Fruit fly (Drosophila melanogaster) whole organism, embryonic: Measurements from ENCODE around the gene Charon.

Experiments
- Asciz ChIP-seq: fragments of 200-800 bp; sonication (Bioruptor generic); optimal IDR thresholded peaks from 2 replicates; lab custom pipeline; 2017; ENCODE audit warnings: missing biosample characterization, mild to moderate bottlenecking, missing genetic modification characterization, missing genetic modification reagents
- C15 ChIP-seq: fragments of 200-800 bp; sonication (Bioruptor generic); IDR thresholded peaks from 3 replicates; pipeline ENCODE4 v1.3.6; 2022; ENCODE audit warnings: missing biosample characterization, missing genetic modification characterization
- CG10959 ChIP-seq: fragments of 200-800 bp; sonication (Bioruptor generic); IDR thresholded peaks from 2 replicates; pipeline ENCODE4 v1.3.6; 2022; ENCODE audit warnings: missing biosample characterization, missing genetic modification characterization
- CG14965 ChIP-seq: fragments of 200-800 bp; sonication (Bioruptor generic); optimal IDR thresholded peaks from 2 replicates; lab custom pipeline; 2016; ENCODE audit warnings: missing biosample characterization, missing genetic modification characterization, borderline replicate concordance
- CG15479 ChIP-seq: fragments of 200-800 bp; sonication (Bioruptor generic); optimal IDR thresholded peaks from 3 replicates; lab custom pipeline; 2019; ENCODE audit warnings: missing biosample characterization, mild to moderate bottlenecking, missing genetic modification characterization, moderate library complexity
- CG16779 ChIP-seq: fragments of 200-800 bp; sonication (Bioruptor generic); IDR thresholded peaks from 2 replicates; pipeline ENCODE4 v1.3.6; 2022; ENCODE audit warnings: missing biosample characterization, missing genetic modification characterization
- CG16813 ChIP-seq: fragments of 200-800 bp; sonication (Bioruptor generic); IDR thresholded peaks from 3 replicates; pipeline ENCODE4 v1.3.6; 2022; ENCODE audit warnings: missing biosample characterization, missing genetic modification characterization; ENCODE audit not compliant: partially characterized antibody
- CG17328 ChIP-seq: fragments of 200-800 bp; sonication (Bioruptor generic); IDR thresholded peaks from 2 replicates; pipeline ENCODE4 v1.3.6; 2022; ENCODE audit warnings: missing biosample characterization, missing genetic modification characterization
- CG18262 ChIP-seq: fragments of 200-800 bp; optimal IDR thresholded peaks from 3 replicates; lab custom pipeline; 2019; ENCODE audit warnings: missing biosample characterization, mild to moderate bottlenecking, missing genetic modification characterization, moderate library complexity
- CG18599 ChIP-seq: fragments of 200-800 bp; sonication (Bioruptor generic); optimal IDR thresholded peaks from 3 replicates; lab custom pipeline; 2017; ENCODE audit warnings: missing biosample characterization, missing genetic modification characterization, mild to moderate bottlenecking, moderate library complexity, missing genetic modification reagents
- CG18619 ChIP-seq: fragments of 200-800 bp; sonication (Bioruptor generic); optimal IDR thresholded peaks from 3 replicates; lab custom pipeline; 2017; ENCODE audit warnings: missing biosample characterization, mild to moderate bottlenecking, missing genetic modification characterization
- CG18764 ChIP-seq: fragments of 200-800 bp; sonication (Bioruptor generic); optimal IDR thresholded peaks from 3 replicates; lab custom pipeline; 2016; ENCODE audit warnings: missing biosample characterization, missing genetic modification characterization
- CG2129 ChIP-seq: fragments of 200-800 bp; sonication (Bioruptor generic); IDR thresholded peaks from 2 replicates; pipeline ENCODE4 v1.3.6; 2022; ENCODE audit warnings: missing biosample characterization, missing genetic modification characterization; ENCODE audit not compliant: partially characterized antibody
- CG31365 ChIP-seq: fragments of 200-800 bp; sonication (Bioruptor generic); optimal IDR thresholded peaks from 2 replicates; lab custom pipeline; 2018; ENCODE audit warnings: missing biosample characterization, mild to moderate bottlenecking, missing genetic modification characterization
- CG34224 ChIP-seq: fragments of 200-800 bp; sonication (Bioruptor generic); IDR thresholded peaks from 3 replicates; pipeline ENCODE4 v1.3.6; 2022; ENCODE audit warnings: missing biosample characterization, missing genetic modification characterization; ENCODE audit not compliant: partially characterized antibody
- CG4820 ChIP-seq: fragments of 200-800 bp; sonication (Bioruptor generic); optimal IDR thresholded peaks from 3 replicates; lab custom pipeline; 2016; ENCODE audit warnings: missing biosample characterization, missing genetic modification characterization
- CG6175 ChIP-seq: fragments of 200-800 bp; sonication (Bioruptor generic); IDR thresholded peaks from 3 replicates; pipeline ENCODE4 v1.3.6; 2022; ENCODE audit warnings: missing biosample characterization, missing genetic modification characterization
- CG7271 ChIP-seq: fragments of 200-800 bp; sonication (Bioruptor generic); optimal IDR thresholded peaks from 2 replicates; lab custom pipeline; 2018; ENCODE audit warnings: missing biosample characterization, mild to moderate bottlenecking, missing genetic modification characterization, moderate library complexity
- CG7745 ChIP-seq: fragments of 200-800 bp; sonication (Bioruptor generic); optimal IDR thresholded peaks from 2 replicates; lab custom pipeline; 2018; ENCODE audit warnings: missing biosample characterization, mild to moderate bottlenecking, missing genetic modification characterization, moderate library complexity
- CG8089 ChIP-seq: fragments of 200-800 bp; sonication (Bioruptor generic); optimal IDR thresholded peaks from 3 replicates; lab custom pipeline; 2016; ENCODE audit warnings: missing biosample characterization, missing genetic modification characterization
- CG8359 ChIP-seq: fragments of 200-800 bp; sonication (Bioruptor generic); optimal IDR thresholded peaks from 2 replicates; lab custom pipeline; 2017; ENCODE audit warnings: missing biosample characterization, mild to moderate bottlenecking, missing genetic modification characterization, borderline replicate concordance
- CG9437 ChIP-seq: fragments of 200-800 bp; sonication (Bioruptor generic); optimal IDR thresholded peaks from 2 replicates; lab custom pipeline; 2018; ENCODE audit warnings: missing biosample characterization, mild to moderate bottlenecking, missing genetic modification characterization
- CG9817 ChIP-seq: fragments of 200-800 bp; sonication (Bioruptor generic); optimal IDR thresholded peaks from 2 replicates; lab custom pipeline; 2018; ENCODE audit warnings: missing biosample characterization, mild to moderate bottlenecking, missing genetic modification characterization, moderate library complexity
- CHES-1-like ChIP-seq: fragments of 200-800 bp; sonication (Bioruptor generic); optimal IDR thresholded peaks from 2 replicates; lab custom pipeline; 2016; ENCODE audit warnings: missing biosample characterization, missing genetic modification characterization
- Dbx ChIP-seq: fragments of 200-800 bp; sonication (Bioruptor generic); IDR thresholded peaks from 3 replicates; pipeline ENCODE4 v1.3.6; 2022; ENCODE audit warnings: missing biosample characterization, missing genetic modification characterization
- E2f2 ChIP-seq: fragments of 200-800 bp; sonication (Bioruptor generic); IDR thresholded peaks from 2 replicates; pipeline ENCODE4 v1.3.6; 2022; ENCODE audit warnings: missing biosample characterization, missing genetic modification characterization
- H2.0 ChIP-seq: fragments of 200-800 bp; sonication (Bioruptor generic); IDR thresholded peaks from 2 replicates; pipeline ENCODE4 v1.3.6; 2022; ENCODE audit warnings: missing biosample characterization, missing genetic modification characterization
- HHEX ChIP-seq: fragments of 200-800 bp; sonication (Bioruptor generic); optimal IDR thresholded peaks from 3 replicates; lab custom pipeline; 2017; ENCODE audit warnings: missing biosample characterization, mild to moderate bottlenecking, missing genetic modification characterization, missing genetic modification reagents
- HmgD ChIP-seq: fragments of 200-800 bp; sonication (Bioruptor generic); optimal IDR thresholded peaks from 3 replicates; lab custom pipeline; 2016; ENCODE audit warnings: missing biosample characterization, missing genetic modification characterization
- NK7.1 ChIP-seq: fragments of 200-800 bp; sonication (Bioruptor generic); optimal IDR thresholded peaks from 3 replicates; lab custom pipeline; 2016; ENCODE audit warnings: missing biosample characterization, missing genetic modification characterization
- Nf-YA ChIP-seq: fragments of 200-800 bp; sonication (Bioruptor generic); IDR thresholded peaks from 2 replicates; pipeline ENCODE4 v1.3.6; 2022; ENCODE audit warnings: missing biosample characterization, missing genetic modification characterization
- Ptx1 ChIP-seq: fragments of 200-800 bp; sonication (Bioruptor generic); IDR thresholded peaks from 2 replicates; pipeline ENCODE4 v1.3.6; 2022; ENCODE audit warnings: missing biosample characterization, missing genetic modification characterization
- Rx ChIP-seq: fragments of 200-800 bp; sonication (Bioruptor generic); IDR thresholded peaks from 2 replicates; pipeline ENCODE4 v1.3.6; 2022; ENCODE audit warnings: missing biosample characterization, missing genetic modification characterization
- Xrp1 ChIP-seq: fragments of 200-800 bp; sonication (Bioruptor generic); IDR thresholded peaks from 2 replicates; pipeline ENCODE4 v1.3.6; 2022; ENCODE audit warnings: missing biosample characterization, missing genetic modification characterization
- ab ChIP-seq: fragments of 200-800 bp; sonication (Bioruptor generic); optimal IDR thresholded peaks from 2 replicates; lab custom pipeline; 2016; ENCODE audit warnings: missing biosample characterization, missing genetic modification characterization
- aop ChIP-seq: fragments of 200-800 bp; sonication (Bioruptor generic); IDR thresholded peaks from 2 replicates; pipeline ENCODE4 v1.3.6; 2022; ENCODE audit warnings: missing biosample characterization, missing genetic modification characterization
- br ChIP-seq: fragments of >200 bp; optimal IDR thresholded peaks from 2 replicates; lab custom pipeline; 2017
- cad ChIP-seq: fragments of >200 bp; optimal IDR thresholded peaks from 2 replicates; lab custom pipeline; 2017; ENCODE audit warnings: missing biosample characterization, missing genetic modification characterization
- da ChIP-seq: fragments of 200-800 bp; sonication (Bioruptor generic); optimal IDR thresholded peaks from 2 replicates; lab custom pipeline; 2016; ENCODE audit warnings: missing biosample characterization, missing genetic modification characterization
- esg ChIP-seq: fragments of 200-800 bp; sonication (Bioruptor generic); conservative IDR thresholded peaks from 2 replicates; pipeline ENCODE4 v1.3.6; 2022; ENCODE audit warnings: missing biosample characterization, missing genetic modification characterization
- fd96Cb ChIP-seq: fragments of 200-800 bp; sonication (Bioruptor generic); optimal IDR thresholded peaks from 2 replicates; lab custom pipeline; 2018; ENCODE audit warnings: missing biosample characterization, mild to moderate bottlenecking, missing genetic modification characterization, moderate library complexity
- gsb ChIP-seq: fragments of 200-800 bp; sonication (Bioruptor generic); IDR thresholded peaks from 2 replicates; pipeline ENCODE4 v1.3.6; 2022; ENCODE audit warnings: missing biosample characterization, missing genetic modification characterization
- ham ChIP-seq: fragments of 200-800 bp; sonication (Bioruptor generic); IDR thresholded peaks from 2 replicates; pipeline ENCODE4 v1.3.6; 2022; ENCODE audit warnings: missing biosample characterization, missing genetic modification characterization
- insv ChIP-seq, 2 experiments: fragments of 200-800 bp; sonication (Bioruptor generic); optimal IDR thresholded peaks; 3 replicates each; lab custom pipeline; 2016 to 2018; ENCODE audit warnings: missing biosample characterization in 2 of 2, missing genetic modification characterization in 2 of 2
- pan ChIP-seq, 4 experiments: fragments of >200 bp in 3 of 4; fragments of 200-800 bp in 1 of 4; sonication (Bioruptor generic) in 1 of 4; optimal IDR thresholded peaks in 3 of 4; IDR thresholded peaks in 1 of 4; 2 replicates each; pipeline versions ENCODE4 v1.3.6 to Lab custom; 2017 to 2022; ENCODE audit warnings: missing biosample characterization in 2 of 4, missing genetic modification characterization in 2 of 4, mixed read lengths in 1 of 4
- row ChIP-seq: fragments of 200-800 bp; sonication (Bioruptor generic); IDR thresholded peaks from 3 replicates; pipeline ENCODE4 v1.3.6; 2022; ENCODE audit warnings: missing biosample characterization, missing genetic modification characterization
- slbo ChIP-seq: fragments of 200-800 bp; sonication (Bioruptor generic); IDR thresholded peaks from 2 replicates; pipeline ENCODE4 v1.3.6; 2022; ENCODE audit warnings: missing biosample characterization, missing genetic modification characterization
- tap ChIP-seq: fragments of 200-800 bp; optimal IDR thresholded peaks from 3 replicates; lab custom pipeline; 2019; ENCODE audit warnings: missing biosample characterization, mild to moderate bottlenecking, missing genetic modification characterization, moderate library complexity

Charon gene

dm6 chr2L:1128932-1129887, 43.4 kb downstream of the Charon start, which contains the start of the genes Pino and TBC1D23 (continued):
- TF ChIP-seq esg: peak; percentile 48; the same call in 1 of the 2 replicates
- peak; percentile 63 for TF ChIP-seq fd96Cb (tag; lab: Kevin White, UChicago)
- TF ChIP-seq Rx (GFP tag; lab: Robert Waterston, UW): peak; percentile 44; the same call in 1 of the 2 replicates
- TF ChIP-seq Ptx1: peak; percentile 84
- no peak for TF ChIP-seq ham
- TF ChIP-seq CG7271 (tag; lab: Kevin White, UChicago): no peak
- TF ChIP-seq ab: no peak
- peak; percentile 86 for TF ChIP-seq slbo
- peak; percentile 68 for TF ChIP-seq H2.0 (GFP tag; lab: Robert Waterston, UW)
- TF ChIP-seq CHES-1-like (GFP tag; lab: Kevin White, UChicago): no peak
- TF ChIP-seq NK7.1 (GFP tag; lab: Kevin White, UChicago): no peak
- no peak for TF ChIP-seq cad (GFP tag; lab: Kevin White, UChicago)
- TF ChIP-seq HHEX (GFP tag; lab: Kevin White, UChicago): peak; percentile 46
- peak; percentile 70 for TF ChIP-seq CG17328 (GFP tag; lab: Robert Waterston, UW)
- peak; percentile 41; the same call in 1 of the 2 replicates for TF ChIP-seq CG2129 (GFP tag; lab: Robert Waterston, UW)
- TF ChIP-seq CG6175 (GFP tag; lab: Robert Waterston, UW): no peak
- TF ChIP-seq insv (GFP tag; optimal IDR thresholded peaks at IDR 0.05; lab: Kevin White, UChicago): peak in 1 of 2 experiments; percentile 8
- peak; percentile 34; the same call in 1 of the 2 replicates for TF ChIP-seq E2f2 (GFP tag; lab: Robert Waterston, UW)
- no peak for TF ChIP-seq HmgD (GFP tag; lab: Kevin White, UChicago)
- no peak for TF ChIP-seq CG14965 (GFP tag; lab: Kevin White, UChicago)
- peak; percentile 77 for TF ChIP-seq CG9817 (tag; lab: Kevin White, UChicago)
- peak; percentile 73; the same call in 2 of the 3 replicates for TF ChIP-seq CG16813 (GFP tag; lab: Robert Waterston, UW)
- no peak for TF ChIP-seq CG7745 (tag; lab: Kevin White, UChicago)
- peak; percentile 75 for TF ChIP-seq Xrp1
- TF ChIP-seq br (lab: Kevin White, UChicago): no peak
- TF ChIP-seq CG18599: peak; percentile 67
- TF ChIP-seq da: no peak
- peak; percentile 86 for TF ChIP-seq row (GFP tag; lab: Robert Waterston, UW)
- TF ChIP-seq aop (GFP tag; lab: Robert Waterston, UW): no peak
- TF ChIP-seq CG4820: peak; percentile 55
- peak; percentile 74 for TF ChIP-seq CG18262 (tag; lab: Kevin White, UChicago)
- peak; percentile 100 for TF ChIP-seq CG9437
- TF ChIP-seq Asciz (GFP tag; lab: Kevin White, UChicago): peak; percentile 19
- TF ChIP-seq CG18619 (GFP tag; lab: Kevin White, UChicago): peak; percentile 63
- no peak for TF ChIP-seq pan (optimal IDR thresholded peaks at IDR 0.05; lab: Kevin White, UChicago)
- peak in 1 of 2 experiments; percentile 77 for TF ChIP-seq pan (GFP tag; optimal IDR thresholded peaks at IDR 0.05 in 1 of 2, IDR thresholded peaks at IDR 0.05 in 1 of 2)
- peak; percentile 52 for TF ChIP-seq CG18764
- TF ChIP-seq CG8089 (GFP tag; lab: Kevin White, UChicago): no peak
- TF ChIP-seq CG10959 (GFP tag; lab: Robert Waterston, UW): no peak
- TF ChIP-seq Dbx (GFP tag; lab: Robert Waterston, UW): peak; percentile 84
- TF ChIP-seq Nf-YA: no peak
- no peak for TF ChIP-seq gsb (GFP tag; lab: Robert Waterston, UW)
- TF ChIP-seq CG34224 (GFP tag; lab: Robert Waterston, UW): peak; percentile 52; the same call in 1 of the 3 replicates
- TF ChIP-seq CG8359 (GFP tag; lab: Kevin White, UChicago): no peak
- no peak for TF ChIP-seq CG16779
- TF ChIP-seq CG31365 (tag; lab: Kevin White, UChicago): no peak
- TF ChIP-seq CG15479 (GFP tag; lab: Kevin White, UChicago): no peak
- peak; percentile 36; the same call in 1 of the 3 replicates for TF ChIP-seq C15
- peak; percentile 33 for TF ChIP-seq tap
